Worm (Caenorhabditis elegans) whole organism, mixed stage, embryonic: ENCODE measurements around the gene F47D2.11.

Source experiments
- ceh-83 ChIP-seq: fragments of 200-800 bp; sonication (Bioruptor generic); optimal IDR thresholded peaks from 2 replicates; lab custom pipeline; 2018; ENCODE audit warnings: mild to moderate bottlenecking, missing genetic modification characterization, missing compliant biosample characterization
- elt-1 ChIP-seq: sonication (generic microtip); optimal IDR thresholded peaks from 2 replicates; lab custom pipeline; 2017; ENCODE audit warnings: missing genetic modification characterization, mild to moderate bottlenecking, missing compliant biosample characterization, antibody characterized with exemption, moderate library complexity, borderline replicate concordance; ENCODE audit not compliant: insufficient read depth
- flh-1 ChIP-seq: fragments of 200-800 bp; sonication (Bioruptor generic); optimal IDR thresholded peaks from 2 replicates; lab custom pipeline; 2018; ENCODE audit warnings: mild to moderate bottlenecking, missing genetic modification characterization, moderate library complexity, missing compliant biosample characterization
- hlh-1 ChIP-seq: fragments of 150-350 bp; optimal IDR thresholded peaks from 2 replicates; lab custom pipeline; 2014; ENCODE audit warnings: missing biosample characterization, missing genetic modification reagents, missing genetic modification characterization
- lin-13 ChIP-seq: fragments of 150-350 bp; optimal IDR thresholded peaks from 2 replicates; lab custom pipeline; 2014; ENCODE audit warnings: missing biosample characterization, missing genetic modification characterization
- nhr-237 ChIP-seq: fragments of 150-350 bp; optimal IDR thresholded peaks from 2 replicates; lab custom pipeline; 2014; ENCODE audit warnings: missing biosample characterization, missing genetic modification characterization
- nhr-28 ChIP-seq: fragments of 150-350 bp; optimal IDR thresholded peaks from 2 replicates; lab custom pipeline; 2014; ENCODE audit warnings: missing biosample characterization, missing genetic modification characterization
- pha-4 ChIP-seq: fragments of 150-350 bp; optimal IDR thresholded peaks from 2 replicates; lab custom pipeline; 2018; ENCODE audit warnings: missing biosample characterization, missing genetic modification reagents, missing genetic modification characterization
- snpc-4 ChIP-seq: fragments of 150-350 bp; optimal IDR thresholded peaks from 2 replicates; lab custom pipeline; 2014; ENCODE audit warnings: missing biosample characterization, missing genetic modification characterization
- sptf-1 ChIP-seq: sonication (generic microtip); optimal IDR thresholded peaks from 2 replicates; lab custom pipeline; 2017; ENCODE audit warnings: mild to moderate bottlenecking, missing genetic modification characterization, moderate library complexity, missing compliant biosample characterization
- unc-39 ChIP-seq: fragments of 150-350 bp; optimal IDR thresholded peaks from 2 replicates; lab custom pipeline; 2014; ENCODE audit warnings: missing biosample characterization, missing genetic modification characterization
- unc-62 ChIP-seq: fragments of 150-350 bp; optimal IDR thresholded peaks from 2 replicates; lab custom pipeline; 2014; ENCODE audit warnings: missing biosample characterization, missing genetic modification reagents, missing genetic modification characterization

DNA sequence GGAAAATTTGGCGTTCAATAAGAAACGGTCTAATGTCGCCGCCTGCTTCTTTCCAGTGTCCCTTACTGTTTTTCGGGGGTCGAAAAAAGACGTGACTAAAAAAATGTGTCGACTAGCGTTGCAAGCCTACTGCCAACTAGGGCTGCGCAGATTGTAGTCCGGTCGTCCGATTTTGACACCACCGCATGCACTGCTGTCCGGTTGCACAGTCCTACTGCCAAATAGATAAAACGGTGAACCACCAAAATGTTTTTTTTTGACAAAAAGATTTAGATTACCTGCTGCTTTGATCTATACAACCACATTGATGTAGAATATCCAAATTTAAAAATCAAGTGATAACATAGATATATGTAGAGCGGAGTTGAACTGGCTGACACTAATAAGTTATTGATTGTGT lies 47.5 kb downstream of the F47D2.11 start:
- TF ChIP-seq nhr-237 (tag; lab: Kevin White, UChicago) = no peak
- TF ChIP-seq ceh-83 (GFP tag; lab: Kevin White, UChicago) = no peak
- TF ChIP-seq sptf-1 (tag; lab: Kevin White, UChicago) = no peak
- TF ChIP-seq lin-13 (tag; lab: Kevin White, UChicago) = no peak
- TF ChIP-seq snpc-4 (tag; lab: Kevin White, UChicago) = no peak
- TF ChIP-seq elt-1 = no peak
- TF ChIP-seq flh-1 (GFP tag; lab: Kevin White, UChicago) = no peak
- TF ChIP-seq unc-62 = no peak
- no peak for TF ChIP-seq pha-4 (tag; lab: Kevin White, UChicago)
- no peak for TF ChIP-seq hlh-1
- no peak for TF ChIP-seq nhr-28 (tag; lab: Kevin White, UChicago)
- no peak for TF ChIP-seq unc-39 (tag; lab: Kevin White, UChicago)
